Worm (Caenorhabditis elegans): ENCODE results near the gene hmgs-1.

hmgs-1 gene

ce11 chrV:5695635-5696034 is 11.2 kb upstream of the hmgs-1 start:
- TF ChIP-seq bed-1 (GFP tag; IDR thresholded peaks at IDR 0.05) (no peak), Y67H2A.10 (GFP tag; conservative IDR thresholded peaks at IDR 0.05) (no peak), zfh-2 (GFP tag; conservative IDR thresholded peaks at IDR 0.05) (no peak), cebp-1 (GFP tag; IDR thresholded peaks at IDR 0.05) (no peak), cebp-1 (tag; optimal IDR thresholded peaks at IDR 0.05) (no peak), sea-2 (GFP tag; IDR thresholded peaks at IDR 0.05) (no peak), tlf-1 (GFP tag; optimal IDR thresholded peaks at IDR 0.05) (no peak), ztf-26 (tag; optimal IDR thresholded peaks at IDR 0.05) (peak; percentile 13), rpc-1 (optimal IDR thresholded peaks at IDR 0.05) (no peak), rpc-1 (tag; optimal IDR thresholded peaks at IDR 0.05) (no peak), F10E7.11 (tag; optimal IDR thresholded peaks at IDR 0.05) (no peak), lsl-1 (GFP tag; optimal IDR thresholded peaks at IDR 0.05) (no peak), nhr-179 (tag; optimal IDR thresholded peaks at IDR 0.05) (no peak), madf-8 (GFP tag; conservative IDR thresholded peaks at IDR 0.05) (no peak), nhr-90 (tag; optimal IDR thresholded peaks at IDR 0.05) (no peak), nhr-80 (tag; optimal IDR thresholded peaks at IDR 0.05) (peak; percentile 23), snpc-4 (GFP tag; optimal IDR thresholded peaks at IDR 0.05) (no peak), snpc-4 (tag; optimal IDR thresholded peaks at IDR 0.05) (no peak), hrde-1 (tag; optimal IDR thresholded peaks at IDR 0.05; ENCODE audit: borderline replicate concordance) (no peak)

ce11 chrV:5693595-5693994 is 9.2 kb upstream of the hmgs-1 start:
- no peak for TF ChIP-seq Y95B8A.8 (GFP tag; IDR thresholded peaks at IDR 0.05)
- no peak for TF ChIP-seq ceh-100 (GFP tag; IDR thresholded peaks at IDR 0.05)
- TF ChIP-seq Y79H2A.3 (GFP tag; conservative IDR thresholded peaks at IDR 0.05) = no peak
- no peak for TF ChIP-seq hrde-1 (tag; optimal IDR thresholded peaks at IDR 0.05; ENCODE audit: borderline replicate concordance)
- no peak for TF ChIP-seq tbp1 (GFP tag; optimal IDR thresholded peaks at IDR 0.05)
- no peak for TF ChIP-seq unc-62 (GFP tag; optimal IDR thresholded peaks at IDR 0.05)
- TF ChIP-seq F22D6.2 (tag; optimal IDR thresholded peaks at IDR 0.05) = no peak
- no peak for TF ChIP-seq nfyb-1 (GFP tag; IDR thresholded peaks at IDR 0.05)
- TF ChIP-seq C06A6.2 (GFP tag; conservative IDR thresholded peaks at IDR 0.05) = no peak
- TF ChIP-seq nhr-90 (tag; optimal IDR thresholded peaks at IDR 0.05) = no peak
- no peak for TF ChIP-seq ztf-6 (GFP tag; IDR thresholded peaks at IDR 0.05)
- TF ChIP-seq repo-1 (tag; optimal IDR thresholded peaks at IDR 0.05) = no peak
- no peak for TF ChIP-seq F57A8.1 (GFP tag; optimal IDR thresholded peaks at IDR 0.05)
- no peak for TF ChIP-seq F37B4.10 (GFP tag; IDR thresholded peaks at IDR 0.05)
- TF ChIP-seq C17E4.6 (GFP tag; IDR thresholded peaks at IDR 0.05) = no peak
- TF ChIP-seq F10E7.11 (tag; optimal IDR thresholded peaks at IDR 0.05) = no peak
- no peak for TF ChIP-seq xnd-1 (tag; optimal IDR thresholded peaks at IDR 0.05)
- no peak for TF ChIP-seq pbrm-1 (GFP tag; IDR thresholded peaks at IDR 0.05)
- no peak for TF ChIP-seq fkh-3 (tag; optimal IDR thresholded peaks at IDR 0.05)
- no peak for TF ChIP-seq ceh-58 (GFP tag; IDR thresholded peaks at IDR 0.05)

DNA sequence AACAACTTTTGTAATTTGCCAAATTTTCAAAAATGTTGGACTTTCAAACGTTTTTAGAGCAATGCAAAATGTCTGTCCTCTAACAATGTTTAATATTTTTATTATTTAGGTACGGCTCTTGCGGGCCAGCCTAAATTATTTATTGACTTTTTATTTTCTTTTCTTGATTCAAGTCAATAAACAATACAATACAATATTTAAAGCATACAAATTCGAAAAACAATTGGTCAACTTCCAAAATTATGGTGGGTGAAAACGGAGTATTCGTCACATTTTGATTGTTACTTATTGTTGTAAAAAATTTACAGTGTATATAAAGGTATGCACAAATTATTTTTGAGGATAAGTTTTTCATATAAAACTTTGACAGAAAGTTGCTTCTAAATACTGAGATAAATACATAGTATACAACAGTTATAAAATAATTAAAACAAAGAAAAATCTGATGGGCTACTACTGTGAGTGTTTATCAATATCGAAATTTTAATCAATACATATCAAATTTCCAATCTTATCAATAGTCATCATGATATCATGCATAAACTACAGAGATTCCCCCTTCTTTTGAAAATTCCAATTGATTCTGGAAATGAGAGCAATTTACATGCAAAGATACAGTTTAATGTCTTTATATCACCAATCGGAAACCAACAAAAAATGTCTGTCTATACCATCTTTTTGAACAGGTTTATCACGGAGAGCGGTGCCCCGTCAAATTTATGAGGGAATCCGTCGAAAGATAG is 7.4 kb upstream of the hmgs-1 start, which contains the start of gene F25B4.8:
F25B4.8 (minus strand) TSS at position 51 of the 743 bp plus-strand sequence.
- TF ChIP-seq lin-26 (GFP tag; IDR thresholded peaks at IDR 0.05) (no peak), lsl-1 (GFP tag; optimal IDR thresholded peaks at IDR 0.05) (no peak)

Measured in whole organism, young adult.